Worm (Caenorhabditis elegans): ENCODE results near the gene fig-1.

Gene fig-1

ce11 chrV:10925658-10926057 is 55.4 kb downstream of the fig-1 start:
- TF ChIP-seq ceh-34 (tag; optimal IDR thresholded peaks at IDR 0.05) (no peak), pros-1 (tag; optimal IDR thresholded peaks at IDR 0.05) (no peak), ceh-18 (tag; optimal IDR thresholded peaks at IDR 0.05) (no peak), ceh-24 (tag; optimal IDR thresholded peaks at IDR 0.05) (no peak), hlh-30 (tag; optimal IDR thresholded peaks at IDR 0.05; ENCODE audit: insufficient read depth) (no peak)

- TF ChIP-seq ceh-19 (GFP tag; optimal IDR thresholded peaks at IDR 0.05) (no peak), che-1 (tag; optimal IDR thresholded peaks at IDR 0.05) (no peak), tbx-2 (tag; optimal IDR thresholded peaks at IDR 0.05) (no peak), syd-9 (tag; optimal IDR thresholded peaks at IDR 0.05) (no peak), nhr-232 (tag; optimal IDR thresholded peaks at IDR 0.05) (no peak), ref-2 (tag; optimal IDR thresholded peaks at IDR 0.05) (no peak)
These were observed 56.3 kb downstream of the fig-1 start, which contains the start of gene F58B4.6 for ce11 chrV:10924731-10925130. Gene F58B4.6, plus strand, starts transcription at chrV:10925031.

- no peak for TF ChIP-seq C08G9.2 (tag; optimal IDR thresholded peaks at IDR 0.05)
- no peak for TF ChIP-seq ahr-1 (tag; optimal IDR thresholded peaks at IDR 0.05)
- no peak for TF ChIP-seq pat-9 (tag; optimal IDR thresholded peaks at IDR 0.05)
- TF ChIP-seq hlh-15 (tag; optimal IDR thresholded peaks at IDR 0.05) = no peak
- TF ChIP-seq npax-4 (tag; optimal IDR thresholded peaks at IDR 0.05) = no peak
- TF ChIP-seq elt-4 (tag; optimal IDR thresholded peaks at IDR 0.05) = no peak
- no peak for TF ChIP-seq unc-42 (tag; optimal IDR thresholded peaks at IDR 0.05)
- TF ChIP-seq pros-1 (tag; optimal IDR thresholded peaks at IDR 0.05) = no peak
- no peak for TF ChIP-seq pqm-1 (tag; optimal IDR thresholded peaks at IDR 0.05)
- no peak for TF ChIP-seq mec-3 (tag; optimal IDR thresholded peaks at IDR 0.05; ENCODE audit: borderline replicate concordance)
- no peak for TF ChIP-seq tbx-7 (tag; optimal IDR thresholded peaks at IDR 0.05)
- no peak for TF ChIP-seq ceh-14 (tag; optimal IDR thresholded peaks at IDR 0.05)
- TF ChIP-seq zip-5 (tag; optimal IDR thresholded peaks at IDR 0.05) = no peak
- no peak for TF ChIP-seq hlh-8 (tag; optimal IDR thresholded peaks at IDR 0.05)
- TF ChIP-seq ttx-3 (tag; optimal IDR thresholded peaks at IDR 0.05) = no peak
- no peak for TF ChIP-seq tbx-2 (tag; optimal IDR thresholded peaks at IDR 0.05)
- TF ChIP-seq sox-4 (tag; optimal IDR thresholded peaks at IDR 0.05) = no peak
- no peak for TF ChIP-seq che-1 (tag; optimal IDR thresholded peaks at IDR 0.05)
These were observed 57.8 kb downstream of the fig-1 start, which contains the start of gene F58B4.7 for ce11 chrV:10923229-10923628. Gene F58B4.7, minus strand, starts transcription at chrV:10923329.

- TF ChIP-seq pha-4 (tag; optimal IDR thresholded peaks at IDR 0.05) (no peak), ref-2 (tag; optimal IDR thresholded peaks at IDR 0.05) (no peak), zip-5 (tag; optimal IDR thresholded peaks at IDR 0.05) (no peak), ceh-6 (GFP tag; optimal IDR thresholded peaks at IDR 0.05) (no peak), fax-1 (tag; optimal IDR thresholded peaks at IDR 0.05) (no peak), fkh-6 (tag; optimal IDR thresholded peaks at IDR 0.05) (no peak), ttx-3 (tag; optimal IDR thresholded peaks at IDR 0.05) (no peak), pros-1 (tag; optimal IDR thresholded peaks at IDR 0.05) (no peak), C38D4.7 (GFP tag; optimal IDR thresholded peaks at IDR 0.05) (no peak), ceh-14 (tag; optimal IDR thresholded peaks at IDR 0.05) (no peak), nfya-1 (tag; optimal IDR thresholded peaks at IDR 0.05) (no peak), ceh-24 (tag; optimal IDR thresholded peaks at IDR 0.05) (no peak)
These were observed 59.3 kb downstream of the fig-1 start, which contains the start of gene nas-31 for ce11 chrV:10921747-10922146. Gene nas-31, minus strand, starts transcription at chrV:10921847.
